Worm (Caenorhabditis elegans): ENCODE measurements around the gene txt-13.

Gene txt-13

DNA sequence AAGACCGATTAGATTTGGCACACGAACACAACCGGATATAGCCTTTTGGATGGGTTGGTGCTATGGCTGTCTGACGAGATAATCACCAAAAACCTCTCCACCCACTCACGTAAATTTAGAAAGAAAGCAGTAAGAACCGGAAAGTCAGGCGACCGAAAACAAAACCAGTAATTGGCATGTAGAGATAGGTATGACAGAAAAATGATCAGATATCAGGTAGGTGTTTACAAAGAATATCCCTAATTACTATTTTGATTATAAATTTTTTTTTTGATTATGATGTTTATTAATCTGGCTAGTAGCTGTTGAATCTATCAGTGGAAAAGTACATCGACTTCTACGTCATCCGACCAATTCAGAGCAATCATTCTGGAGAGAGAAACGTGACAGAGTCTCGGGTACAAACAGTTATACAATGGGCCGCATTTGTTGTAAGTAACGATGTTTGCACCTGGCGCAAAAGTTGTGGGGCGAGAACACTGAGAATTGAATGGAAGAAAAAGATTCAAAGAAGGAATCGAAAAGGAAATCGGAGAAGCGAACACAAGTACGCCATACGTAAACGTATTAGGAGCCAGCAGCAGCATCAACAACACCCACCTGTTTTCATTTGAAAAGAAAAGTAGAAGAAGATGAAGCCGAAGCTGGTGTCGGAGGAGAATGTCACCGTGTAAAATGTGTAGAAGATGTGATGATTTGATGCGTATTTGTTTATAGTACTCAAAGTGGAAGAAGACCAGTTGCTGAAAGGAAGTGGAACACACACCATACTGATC lies 19.3 kb upstream of the txt-13 start (continued):
- TF ChIP-seq alr-1 (tag; optimal IDR thresholded peaks at IDR 0.05; ENCODE audit: borderline replicate concordance) (no peak), ztf-11 (tag; optimal IDR thresholded peaks at IDR 0.05) (no peak), unc-30 (tag; optimal IDR thresholded peaks at IDR 0.05) (no peak), unc-130 (tag; optimal IDR thresholded peaks at IDR 0.05) (peak; percentile 12), pag-3 (tag; optimal IDR thresholded peaks at IDR 0.05; ENCODE audit: borderline replicate concordance, insufficient read depth) (no peak), nhr-71 (tag; optimal IDR thresholded peaks at IDR 0.05) (peak; percentile 58), fkh-10 (GFP tag; optimal IDR thresholded peaks at IDR 0.05) (no peak), unc-62 (GFP tag; optimal IDR thresholded peaks at IDR 0.05) (no peak), F16B12.6 (tag; optimal IDR thresholded peaks at IDR 0.05) (no peak), snpc-4 (tag; optimal IDR thresholded peaks at IDR 0.05) (no peak), tlp-1 (tag; optimal IDR thresholded peaks at IDR 0.05) (no peak), tbx-2 (tag; optimal IDR thresholded peaks at IDR 0.05) (no peak), ztf-4 (tag; optimal IDR thresholded peaks at IDR 0.05) (peak; percentile 23), lin-13 (GFP tag; optimal IDR thresholded peaks at IDR 0.05) (no peak), aha-1 (tag; optimal IDR thresholded peaks at IDR 0.05) (no peak), dsc-1 (tag; optimal IDR thresholded peaks at IDR 0.05) (peak; percentile 32), aly-2 (tag; optimal IDR thresholded peaks at IDR 0.05) (no peak), C34B4.2 (tag; optimal IDR thresholded peaks at IDR 0.05) (no peak), ceh-8 (GFP tag; optimal IDR thresholded peaks at IDR 0.05) (peak; percentile 63), lir-3 (tag; optimal IDR thresholded peaks at IDR 0.05; ENCODE audit: poor library complexity) (no peak), ceh-90 (tag; optimal IDR thresholded peaks at IDR 0.05) (no peak), efl-3 (GFP tag; optimal IDR thresholded peaks at IDR 0.05) (no peak), ceh-63 (GFP tag; optimal IDR thresholded peaks at IDR 0.05) (no peak), zag-1 (tag; optimal IDR thresholded peaks at IDR 0.05) (no peak), zip-4 (GFP tag; optimal IDR thresholded peaks at IDR 0.05) (no peak), efl-1 (optimal IDR thresholded peaks at IDR 0.05) (no peak), efl-1 (GFP tag; optimal IDR thresholded peaks at IDR 0.05 in 1 of 2) (peak in 1 of 2 experiments; percentile 16), lin-15B (tag; optimal IDR thresholded peaks at IDR 0.05) (no peak), pax-3 (tag; optimal IDR thresholded peaks at IDR 0.05) (no peak), ceh-82 (tag; optimal IDR thresholded peaks at IDR 0.05) (no peak), lsy-2 (tag; optimal IDR thresholded peaks at IDR 0.05) (peak; percentile 14 to 26), elt-3 (tag; optimal IDR thresholded peaks at IDR 0.05) (peak in 1 of 6 experiments; percentile 74), jun-1 (tag; optimal IDR thresholded peaks at IDR 0.05) (no peak), vab-15 (tag; optimal IDR thresholded peaks at IDR 0.05) (no peak), blmp-1 (tag; optimal IDR thresholded peaks at IDR 0.05) (peak; percentile 28), fkh-8 (tag; optimal IDR thresholded peaks at IDR 0.05) (peak; percentile 69), hlh-17 (GFP tag; optimal IDR thresholded peaks at IDR 0.05; ENCODE audit: borderline replicate concordance) (no peak), ces-1 (GFP tag; optimal IDR thresholded peaks at IDR 0.05) (no peak), nhr-19 (GFP tag; conservative IDR thresholded peaks at IDR 0.05) (0 out of 2 replicates have a peak, but pooled peaks have one; percentile 19), nhr-85 (tag) (peak; percentile 20), Y116A8C.19 (tag; optimal IDR thresholded peaks at IDR 0.05; ENCODE audit: borderline replicate concordance) (no peak), ets-5 (GFP tag; IDR thresholded peaks at IDR 0.05) (no peak)
